Fruit fly (Drosophila melanogaster) whole organism, embryonic: ENCODE measurements around the gene Neu2.
A peak's percentile ranks its signal among the peaks of the same experiment; 100 is the strongest.

Source experiments
- B-H2 ChIP-seq: fragments of 200-800 bp; sonication (Bioruptor generic); optimal IDR thresholded peaks from 2 replicates; lab custom pipeline; 2018; ENCODE audit warnings: missing biosample characterization, mild to moderate bottlenecking, missing genetic modification characterization
- CG10267 ChIP-seq: fragments of 200-800 bp; sonication (Bioruptor generic); optimal IDR thresholded peaks from 2 replicates; lab custom pipeline; 2018; ENCODE audit warnings: missing biosample characterization, mild to moderate bottlenecking, missing genetic modification characterization, moderate library complexity
- CG11696 ChIP-seq: fragments of 200-800 bp; sonication (Bioruptor generic); IDR thresholded peaks from 2 replicates; pipeline ENCODE4 v1.3.6; 2022; ENCODE audit warnings: missing biosample characterization, missing genetic modification characterization
- CG13424 ChIP-seq: fragments of 200-800 bp; sonication (Bioruptor generic); optimal IDR thresholded peaks from 2 replicates; lab custom pipeline; 2019; ENCODE audit warnings: missing biosample characterization, mild to moderate bottlenecking, missing genetic modification characterization, moderate library complexity
- CG14965 ChIP-seq: fragments of 200-800 bp; sonication (Bioruptor generic); optimal IDR thresholded peaks from 2 replicates; lab custom pipeline; 2016; ENCODE audit warnings: missing biosample characterization, missing genetic modification characterization, borderline replicate concordance
- CG1792 ChIP-seq: fragments of 200-800 bp; sonication (Bioruptor generic); optimal IDR thresholded peaks from 2 replicates; lab custom pipeline; 2016; ENCODE audit warnings: missing biosample characterization, missing genetic modification characterization
- CG18476 ChIP-seq: fragments of 200-800 bp; sonication (Bioruptor generic); optimal IDR thresholded peaks from 2 replicates; lab custom pipeline; 2016; ENCODE audit warnings: missing biosample characterization, mild to moderate bottlenecking, missing genetic modification characterization
- CG31388 ChIP-seq: fragments of 200-800 bp; sonication (Bioruptor generic); optimal IDR thresholded peaks from 2 replicates; lab custom pipeline; 2016; ENCODE audit warnings: missing biosample characterization, missing genetic modification characterization
- CG6683 ChIP-seq: fragments of 200-800 bp; sonication (Bioruptor generic); optimal IDR thresholded peaks from 2 replicates; lab custom pipeline; 2017; ENCODE audit warnings: missing biosample characterization, mild to moderate bottlenecking, missing genetic modification characterization, missing genetic modification reagents
- CG6689 ChIP-seq: fragments of 200-800 bp; sonication (Bioruptor generic); IDR thresholded peaks from 2 replicates; pipeline ENCODE4 v1.3.6; 2022; ENCODE audit warnings: missing biosample characterization, missing genetic modification characterization
- CG6813 ChIP-seq: fragments of 200-800 bp; sonication (Bioruptor generic); optimal IDR thresholded peaks from 2 replicates; lab custom pipeline; 2017; ENCODE audit warnings: missing biosample characterization, missing genetic modification characterization, mild to moderate bottlenecking, moderate library complexity, missing genetic modification reagents
- CG7271 ChIP-seq: fragments of 200-800 bp; sonication (Bioruptor generic); optimal IDR thresholded peaks from 2 replicates; lab custom pipeline; 2018; ENCODE audit warnings: missing biosample characterization, mild to moderate bottlenecking, missing genetic modification characterization, moderate library complexity
- CG7556 ChIP-seq: fragments of 200-800 bp; sonication (Bioruptor generic); optimal IDR thresholded peaks from 2 replicates; lab custom pipeline; 2017; ENCODE audit warnings: missing biosample characterization, mild to moderate bottlenecking, missing genetic modification characterization
- Dref ChIP-seq: fragments of 200-800 bp; sonication (Bioruptor generic); IDR thresholded peaks from 2 replicates; pipeline ENCODE4 v1.3.6; 2022; ENCODE audit warnings: missing biosample characterization, missing genetic modification characterization
- ERR ChIP-seq: fragments of 200-800 bp; sonication (Bioruptor generic); optimal IDR thresholded peaks from 2 replicates; lab custom pipeline; 2016; ENCODE audit warnings: missing biosample characterization, missing genetic modification characterization
- HHEX ChIP-seq: fragments of 200-800 bp; sonication (Bioruptor generic); optimal IDR thresholded peaks from 3 replicates; lab custom pipeline; 2017; ENCODE audit warnings: missing biosample characterization, mild to moderate bottlenecking, missing genetic modification characterization, missing genetic modification reagents
- HLHmδ ChIP-seq: fragments of 200-800 bp; sonication (Bioruptor generic); optimal IDR thresholded peaks from 2 replicates; lab custom pipeline; 2018; ENCODE audit warnings: missing biosample characterization, mild to moderate bottlenecking, missing genetic modification characterization, moderate library complexity
- Hsf ChIP-seq: fragments of 200-800 bp; sonication (Bioruptor generic); optimal IDR thresholded peaks from 3 replicates; lab custom pipeline; 2016; ENCODE audit warnings: missing biosample characterization, missing genetic modification characterization
- Kr ChIP-seq: fragments of 200-800 bp; sonication (Bioruptor generic); optimal IDR thresholded peaks from 2 replicates; lab custom pipeline; 2017; ENCODE audit warnings: missing biosample characterization, mild to moderate bottlenecking, missing genetic modification characterization
- Mes4 ChIP-seq: fragments of 200-800 bp; sonication (Bioruptor generic); optimal IDR thresholded peaks from 2 replicates; lab custom pipeline; 2016; ENCODE audit warnings: missing biosample characterization, missing genetic modification characterization
- NK7.1 ChIP-seq: fragments of 200-800 bp; sonication (Bioruptor generic); optimal IDR thresholded peaks from 3 replicates; lab custom pipeline; 2016; ENCODE audit warnings: missing biosample characterization, missing genetic modification characterization
- Nf-YA ChIP-seq: fragments of 200-800 bp; sonication (Bioruptor generic); IDR thresholded peaks from 2 replicates; pipeline ENCODE4 v1.3.6; 2022; ENCODE audit warnings: missing biosample characterization, missing genetic modification characterization
- Spps ChIP-seq: fragments of 200-800 bp; sonication (Bioruptor generic); optimal IDR thresholded peaks from 2 replicates; lab custom pipeline; 2018; ENCODE audit warnings: missing biosample characterization, mild to moderate bottlenecking, missing genetic modification characterization
- Sry-β ChIP-seq: fragments of 200-800 bp; sonication (Bioruptor generic); optimal IDR thresholded peaks from 2 replicates; lab custom pipeline; 2018; ENCODE audit warnings: missing biosample characterization, mild to moderate bottlenecking, missing genetic modification characterization, moderate library complexity
- Usf ChIP-seq: fragments of 200-800 bp; sonication (Bioruptor generic); optimal IDR thresholded peaks from 2 replicates; lab custom pipeline; 2017; ENCODE audit warnings: missing genotype, missing biosample characterization, missing genetic modification characterization
- aop ChIP-seq: fragments of 200-800 bp; sonication (Bioruptor generic); IDR thresholded peaks from 2 replicates; pipeline ENCODE4 v1.3.6; 2022; ENCODE audit warnings: missing biosample characterization, missing genetic modification characterization
- ara ChIP-seq: fragments of 200-800 bp; sonication (Bioruptor generic); IDR thresholded peaks from 2 replicates; pipeline ENCODE4 v1.3.6; 2022; ENCODE audit warnings: missing biosample characterization, missing genetic modification characterization
- ash1 ChIP-seq: fragments of 200-800 bp; sonication (Bioruptor generic); optimal IDR thresholded peaks from 2 replicates; lab custom pipeline; 2018; ENCODE audit warnings: missing biosample characterization, mild to moderate bottlenecking, missing genetic modification characterization
- ato ChIP-seq: fragments of 200-800 bp; sonication (Bioruptor generic); IDR thresholded peaks from 2 replicates; pipeline ENCODE4 v1.3.6; 2022; ENCODE audit warnings: missing biosample characterization, missing genetic modification characterization; ENCODE audit not compliant: partially characterized antibody
- bsh ChIP-seq, 2 experiments: fragments of 200-800 bp; sonication (Bioruptor generic); optimal IDR thresholded peaks; 2 replicates each; lab custom pipeline; 2017 to 2018; ENCODE audit warnings: mild to moderate bottlenecking in 2 of 2, missing biosample characterization in 2 of 2, missing genetic modification characterization in 2 of 2, moderate library complexity in 1 of 2
- cato ChIP-seq: fragments of 200-800 bp; sonication (Bioruptor generic); optimal IDR thresholded peaks from 2 replicates; lab custom pipeline; 2016; ENCODE audit warnings: missing biosample characterization, missing genetic modification characterization, borderline replicate concordance
- caup ChIP-seq: fragments of 200-800 bp; sonication (Bioruptor generic); optimal IDR thresholded peaks from 3 replicates; lab custom pipeline; 2017; ENCODE audit warnings: missing biosample characterization, mild to moderate bottlenecking, missing genetic modification characterization, moderate library complexity; ENCODE audit not compliant: severe bottlenecking
- chif ChIP-seq, 2 experiments: fragments of 200-800 bp; sonication (Bioruptor generic); optimal IDR thresholded peaks; 3 replicates each; lab custom pipeline; 2016; ENCODE audit warnings: missing biosample characterization in 2 of 2, missing genetic modification characterization in 2 of 2
- chn ChIP-seq: fragments of 200-800 bp; sonication (Bioruptor generic); optimal IDR thresholded peaks from 2 replicates; lab custom pipeline; 2016; ENCODE audit warnings: missing biosample characterization, missing genetic modification characterization
- dimm ChIP-seq: fragments of 200-800 bp; sonication (Bioruptor generic); IDR thresholded peaks from 2 replicates; pipeline ENCODE4 v1.3.6; 2022; ENCODE audit warnings: missing biosample characterization, missing genetic modification characterization
- fd64A ChIP-seq: fragments of 200-800 bp; sonication (Bioruptor generic); optimal IDR thresholded peaks from 3 replicates; lab custom pipeline; 2018; ENCODE audit warnings: missing biosample characterization, mild to moderate bottlenecking, missing genetic modification characterization
- fru ChIP-seq: fragments of >200 bp; optimal IDR thresholded peaks from 2 replicates; lab custom pipeline; 2017
- grn ChIP-seq: fragments of 200-800 bp; sonication (Bioruptor generic); optimal IDR thresholded peaks from 3 replicates; lab custom pipeline; 2017; ENCODE audit warnings: missing biosample characterization, missing genetic modification characterization
- hkb ChIP-seq, 2 experiments: fragments of 200-800 bp in 1 of 2; fragments of >200 bp in 1 of 2; sonication (Bioruptor generic) in 1 of 2; IDR thresholded peaks in 1 of 2; optimal IDR thresholded peaks in 1 of 2; 2 replicates each; pipeline versions ENCODE4 v1.3.6 to Lab custom; 2017 to 2022; ENCODE audit warnings: missing biosample characterization in 1 of 2, missing genetic modification characterization in 1 of 2
- jumu ChIP-seq: fragments of 200-800 bp; sonication (Bioruptor generic); optimal IDR thresholded peaks from 3 replicates; lab custom pipeline; 2016; ENCODE audit warnings: missing biosample characterization, missing genetic modification characterization
- nerfin-1 ChIP-seq: fragments of 200-800 bp; sonication (Bioruptor generic); optimal IDR thresholded peaks from 3 replicates; lab custom pipeline; 2019; ENCODE audit warnings: missing biosample characterization, mild to moderate bottlenecking, missing genetic modification characterization, moderate library complexity
- oc ChIP-seq: fragments of 200-800 bp; sonication (Bioruptor generic); optimal IDR thresholded peaks from 2 replicates; lab custom pipeline; 2018; ENCODE audit warnings: missing biosample characterization, mild to moderate bottlenecking, missing genetic modification characterization, moderate library complexity
- ranshi ChIP-seq: fragments of 200-800 bp; sonication (Bioruptor generic); IDR thresholded peaks from 2 replicates; pipeline ENCODE4 v1.3.6; 2022; ENCODE audit warnings: missing biosample characterization, missing genetic modification characterization
- sd ChIP-seq: fragments of 200-800 bp; sonication (Bioruptor generic); optimal IDR thresholded peaks from 3 replicates; lab custom pipeline; 2018; ENCODE audit warnings: missing biosample characterization, mild to moderate bottlenecking, missing genetic modification characterization, moderate library complexity
- sr ChIP-seq: fragments of 200-800 bp; sonication (Bioruptor generic); IDR thresholded peaks from 3 replicates; pipeline ENCODE4 v1.3.6; 2022; ENCODE audit warnings: missing biosample characterization, missing genetic modification characterization
- sug ChIP-seq: fragments of 200-800 bp; optimal IDR thresholded peaks from 2 replicates; lab custom pipeline; 2019; ENCODE audit warnings: missing biosample characterization, mild to moderate bottlenecking, missing genetic modification characterization, moderate library complexity
- tll ChIP-seq, 2 experiments: fragments of 200-800 bp in 1 of 2; fragments of >200 bp in 1 of 2; sonication (Bioruptor generic) in 1 of 2; optimal IDR thresholded peaks; 2 replicates each; lab custom pipeline; 2017 to 2019; ENCODE audit warnings: missing biosample characterization in 2 of 2, missing genetic modification characterization in 2 of 2, mild to moderate bottlenecking in 1 of 2, moderate library complexity in 1 of 2
- twi ChIP-seq: fragments of 200-800 bp; optimal IDR thresholded peaks from 2 replicates; lab custom pipeline; 2019; ENCODE audit warnings: missing biosample characterization, mild to moderate bottlenecking, missing genetic modification characterization, moderate library complexity
- z ChIP-seq: fragments of 200-800 bp; sonication (Bioruptor generic); IDR thresholded peaks from 3 replicates; pipeline ENCODE4 v1.3.6; 2022; ENCODE audit warnings: missing biosample characterization, missing genetic modification characterization
- zfh2 ChIP-seq: fragments of 200-800 bp; sonication (Bioruptor generic); optimal IDR thresholded peaks from 2 replicates; lab custom pipeline; 2016; ENCODE audit warnings: missing biosample characterization, missing genetic modification characterization

The Neu2 gene

dm6 chr3L:21464240-21464639 is 26.1 kb downstream of the Neu2 start (continued):
- TF ChIP-seq CG11696 (GFP tag; lab: Robert Waterston, UW) (peak; percentile 57), CG6683 (GFP tag; lab: Kevin White, UChicago) (no peak), CG1792 (GFP tag; lab: Kevin White, UChicago) (peak; percentile 62), sd (tag; lab: Kevin White, UChicago) (no peak), Hsf (GFP tag; lab: Kevin White, UChicago) (peak; percentile 45), ato (no peak), CG31388 (GFP tag; lab: Kevin White, UChicago) (peak; percentile 25), oc (tag; lab: Kevin White, UChicago) (peak; percentile 70), Usf (GFP tag; lab: Kevin White, UChicago) (peak; percentile 52), Sry-β (peak; percentile 63), NK7.1 (GFP tag; lab: Kevin White, UChicago) (peak; percentile 64), chif (GFP tag; optimal IDR thresholded peaks at IDR 0.05; lab: Kevin White, UChicago) (peak; percentile 54 to 62), Nf-YA (GFP tag; lab: Robert Waterston, UW) (0 out of 2 replicates have a peak, but pooled peaks have one; percentile 19), CG6813 (GFP tag; lab: Kevin White, UChicago) (peak; percentile 95), zfh2 (GFP tag; lab: Kevin White, UChicago) (no peak), chn (GFP tag; lab: Kevin White, UChicago) (peak; percentile 15), fru (lab: Kevin White, UChicago) (no peak), ranshi (GFP tag; lab: Robert Waterston, UW) (peak; percentile 23; the same call in 1 of the 2 replicates), aop (no peak), CG7271 (tag; lab: Kevin White, UChicago) (peak; percentile 97), grn (no peak), ash1 (GFP tag; lab: Kevin White, UChicago) (no peak), Spps (tag; lab: Kevin White, UChicago) (peak; percentile 88), CG13424 (peak; percentile 54), B-H2 (no peak), nerfin-1 (tag; lab: Kevin White, UChicago) (peak; percentile 87), bsh (GFP tag; optimal IDR thresholded peaks at IDR 0.05; lab: Kevin White, UChicago) (peak in 1 of 2 experiments; percentile 87), Mes4 (peak; percentile 9), ERR (GFP tag; lab: Kevin White, UChicago) (no peak), CG14965 (GFP tag; lab: Kevin White, UChicago) (peak; percentile 6), tll (GFP tag; optimal IDR thresholded peaks at IDR 0.05; lab: Kevin White, UChicago) (peak in 1 of 2 experiments; percentile 95), caup (peak; percentile 45), Dref (GFP tag; lab: Robert Waterston, UW) (0 out of 2 replicates have a peak, but pooled peaks have one; percentile 7), sr (GFP tag; lab: Robert Waterston, UW) (no peak), hkb (optimal IDR thresholded peaks at IDR 0.05; lab: Kevin White, UChicago) (no peak), hkb (GFP tag; IDR thresholded peaks at IDR 0.05; lab: Robert Waterston, UW) (peak; percentile 54), z (GFP tag; lab: Robert Waterston, UW) (0 out of 3 replicates have a peak, but pooled peaks have one; percentile 35), sug (tag; lab: Kevin White, UChicago) (no peak), dimm (no peak), HHEX (peak; percentile 64), cato (no peak), fd64A (peak; percentile 91), Kr (GFP tag; lab: Kevin White, UChicago) (peak; percentile 99), CG7556 (GFP tag; lab: Kevin White, UChicago) (peak; percentile 64), CG18476 (GFP tag; lab: Kevin White, UChicago) (peak; percentile 59), HLHmδ (peak; percentile 51), jumu (GFP tag; lab: Kevin White, UChicago) (no peak), ara (GFP tag; lab: Robert Waterston, UW) (peak; percentile 91), CG6689 (GFP tag; lab: Robert Waterston, UW) (peak; percentile 57), twi (tag; lab: Kevin White, UChicago) (peak; percentile 78), CG10267 (tag; lab: Kevin White, UChicago) (peak; percentile 76)
